Worm (Caenorhabditis elegans): ENCODE results near the gene nhr-92.

DNA sequence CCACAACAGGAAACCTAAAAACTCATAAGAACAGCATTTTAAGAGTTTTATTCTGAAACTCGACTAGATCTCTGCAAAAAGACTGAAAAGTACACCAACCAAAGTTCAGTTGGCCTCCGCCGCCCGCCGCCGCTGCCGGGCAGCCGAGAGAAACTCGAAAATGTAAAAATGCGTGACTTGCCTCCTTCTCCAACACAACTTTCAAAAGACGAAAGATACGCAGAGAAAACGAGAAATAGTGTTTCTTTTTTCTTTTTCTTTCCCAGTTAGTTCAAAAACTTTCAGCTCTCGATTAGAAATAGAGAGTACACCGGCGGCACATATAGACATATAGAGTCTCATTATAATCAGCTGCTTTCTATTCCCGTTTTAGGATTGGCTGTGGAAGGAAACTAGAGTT, 29.9 kb downstream of the nhr-92 start:
- TF ChIP-seq fkh-10 (GFP tag; optimal IDR thresholded peaks at IDR 0.05) = no peak
- TF ChIP-seq Y22D7AL.16 (tag; optimal IDR thresholded peaks at IDR 0.05) = no peak
- no peak for TF ChIP-seq elt-4 (tag; optimal IDR thresholded peaks at IDR 0.05)
- TF ChIP-seq ceh-9 (tag; optimal IDR thresholded peaks at IDR 0.05) = no peak
- TF ChIP-seq zip-5 (tag; optimal IDR thresholded peaks at IDR 0.05) = no peak
- TF ChIP-seq ceh-31 (tag; optimal IDR thresholded peaks at IDR 0.05) = no peak
- no peak for TF ChIP-seq ceh-48 (tag; optimal IDR thresholded peaks at IDR 0.05)
- no peak for TF ChIP-seq ceh-30 (tag; optimal IDR thresholded peaks at IDR 0.05)
- no peak for TF ChIP-seq pax-1 (tag; optimal IDR thresholded peaks at IDR 0.05)
